Worm (Caenorhabditis elegans) whole organism, L4/young adult: Measurements from ENCODE around the gene gpa-5.

Experiments
- W03F9.2 ChIP-seq: fragments of 150-350 bp; optimal IDR thresholded peaks from 2 replicates; lab custom pipeline; 2014; ENCODE audit warnings: missing biosample characterization, missing genetic modification characterization
- dao-5 ChIP-seq: sonication (generic microtip); optimal IDR thresholded peaks from 2 replicates; lab custom pipeline; 2016; ENCODE audit warnings: missing genotype, missing genetic modification characterization, moderate library complexity, missing compliant biosample characterization
- him-1 ChIP-seq: sonication (generic microtip); optimal IDR thresholded peaks from 2 replicates; lab custom pipeline; 2016; ENCODE audit warnings: missing genotype, missing genetic modification reagents, missing genetic modification characterization, missing compliant biosample characterization

Gene gpa-5

ce11 chrX:2090493-2090892, 30.4 kb downstream of the gpa-5 start:
- TF ChIP-seq him-1 (tag; lab: Kevin White, UChicago) (no peak), dao-5 (tag; lab: Kevin White, UChicago) (no peak), W03F9.2 (tag; lab: Kevin White, UChicago) (no peak)

ce11 chrX:2089434-2089833, 31.4 kb downstream of the gpa-5 start, which contains the start of gene lsy-2:
Gene lsy-2, plus strand, starts transcription at chrX:2089704.
- TF ChIP-seq dao-5 (tag; lab: Kevin White, UChicago) (no peak), him-1 (tag; lab: Kevin White, UChicago) (no peak), W03F9.2 (tag; lab: Kevin White, UChicago) (no peak)

ce11 chrX:2087716-2088115, 33.1 kb downstream of the gpa-5 start:
- no peak for TF ChIP-seq dao-5 (tag; lab: Kevin White, UChicago)
- no peak for TF ChIP-seq W03F9.2 (tag; lab: Kevin White, UChicago)
- no peak for TF ChIP-seq him-1 (tag; lab: Kevin White, UChicago)

- TF ChIP-seq dao-5 (tag; lab: Kevin White, UChicago) = no peak
- TF ChIP-seq W03F9.2 (tag; lab: Kevin White, UChicago) = no peak
- TF ChIP-seq him-1 (tag; lab: Kevin White, UChicago) = no peak
Measured at ce11 chrX:2085494-2085893, 35.4 kb downstream of the gpa-5 start.

ce11 chrX:2084988-2085387, 35.9 kb downstream of the gpa-5 start, which contains the start of gene F49H12.2:
Gene F49H12.2, plus strand, starts transcription at chrX:2085288.
- no peak for TF ChIP-seq him-1 (tag; lab: Kevin White, UChicago)
- no peak for TF ChIP-seq dao-5 (tag; lab: Kevin White, UChicago)
- no peak for TF ChIP-seq W03F9.2 (tag; lab: Kevin White, UChicago)

ce11 chrX:2084019-2084418, 36.8 kb downstream of the gpa-5 start, which contains the start of gene F49H12.3:
Gene F49H12.3, plus strand, starts transcription at chrX:2084375.
- no peak for TF ChIP-seq dao-5 (tag; lab: Kevin White, UChicago)
- no peak for TF ChIP-seq him-1 (tag; lab: Kevin White, UChicago)
- no peak for TF ChIP-seq W03F9.2 (tag; lab: Kevin White, UChicago)

ce11 chrX:2079536-2079935, 41.3 kb downstream of the gpa-5 start, which contains the start of gene F49H12.4:
Gene F49H12.4, plus strand, starts transcription at chrX:2079836.
- TF ChIP-seq him-1 (tag; lab: Kevin White, UChicago) = no peak
- TF ChIP-seq dao-5 (tag; lab: Kevin White, UChicago) = no peak
- TF ChIP-seq W03F9.2 (tag; lab: Kevin White, UChicago) = no peak

ce11 chrX:2078822-2079221, 42.0 kb downstream of the gpa-5 start:
- no peak for TF ChIP-seq him-1 (tag; lab: Kevin White, UChicago)
- TF ChIP-seq W03F9.2 (tag; lab: Kevin White, UChicago) = no peak
- TF ChIP-seq dao-5 (tag; lab: Kevin White, UChicago) = no peak

ce11 chrX:2075169-2075568, 45.7 kb downstream of the gpa-5 start:
- no peak for TF ChIP-seq him-1 (tag; lab: Kevin White, UChicago)
- no peak for TF ChIP-seq W03F9.2 (tag; lab: Kevin White, UChicago)
- no peak for TF ChIP-seq dao-5 (tag; lab: Kevin White, UChicago)

ce11 chrX:2074055-2074454, 46.8 kb downstream of the gpa-5 start, which contains the start of gene txdc-12.2:
Gene txdc-12.2, plus strand, starts transcription at chrX:2074450.
- no peak for TF ChIP-seq him-1 (tag; lab: Kevin White, UChicago)
- TF ChIP-seq dao-5 (tag; lab: Kevin White, UChicago) = no peak

ce11 chrX:2071392-2072001, 49.4 kb downstream of the gpa-5 start:
- TF ChIP-seq dao-5 (tag; lab: Kevin White, UChicago) = no peak
- TF ChIP-seq him-1 (tag; lab: Kevin White, UChicago) = no peak
- TF ChIP-seq W03F9.2 (tag; lab: Kevin White, UChicago) = no peak

ce11 chrX:2070418-2070996, 50.4 kb downstream of the gpa-5 start, which contains the start of gene acl-4:
Gene acl-4, minus strand, starts transcription at chrX:2070444.
- TF ChIP-seq W03F9.2 (tag; lab: Kevin White, UChicago) (no peak), dao-5 (tag; lab: Kevin White, UChicago) (no peak), him-1 (tag; lab: Kevin White, UChicago) (no peak)
